Worm (Caenorhabditis elegans) whole organism, mixed stage, embryonic: Measurements from ENCODE around the gene str-66.
"Not testable (repeated sequence)": the region's sequence is repeated elsewhere in the genome, so short reads cannot be mapped to it uniquely, and the experiment has no call there.

Experiments
- M03D4.4 ChIP-seq: sonication (generic microtip); optimal IDR thresholded peaks from 2 replicates; lab custom pipeline; 2017; ENCODE audit warnings: mild to moderate bottlenecking, missing genetic modification characterization, missing compliant biosample characterization
- bed-3 ChIP-seq: fragments of 200-800 bp; sonication (Bioruptor generic); optimal IDR thresholded peaks from 3 replicates; lab custom pipeline; 2018; ENCODE audit warnings: mild to moderate bottlenecking, missing genetic modification characterization, moderate library complexity, missing compliant biosample characterization
- blmp-1 ChIP-seq: fragments of 150-350 bp; optimal IDR thresholded peaks from 2 replicates; lab custom pipeline; 2014; ENCODE audit warnings: missing biosample characterization, missing genetic modification characterization
- ceh-39 ChIP-seq: fragments of 150-350 bp; optimal IDR thresholded peaks from 2 replicates; lab custom pipeline; 2014; ENCODE audit warnings: missing biosample characterization, missing genetic modification characterization
- ceh-83 ChIP-seq: fragments of 200-800 bp; sonication (Bioruptor generic); optimal IDR thresholded peaks from 2 replicates; lab custom pipeline; 2018; ENCODE audit warnings: mild to moderate bottlenecking, missing genetic modification characterization, missing compliant biosample characterization
- drap-1 ChIP-seq: fragments of 200-800 bp; sonication (Bioruptor generic); optimal IDR thresholded peaks from 3 replicates; lab custom pipeline; 2018; ENCODE audit warnings: mild to moderate bottlenecking, missing genetic modification characterization, missing compliant biosample characterization
- elt-3 ChIP-seq: fragments of 150-350 bp; optimal IDR thresholded peaks from 2 replicates; lab custom pipeline; 2014; ENCODE audit warnings: missing biosample characterization, missing genetic modification characterization
- lsy-2 ChIP-seq: fragments of 150-350 bp; optimal IDR thresholded peaks from 2 replicates; lab custom pipeline; 2014; ENCODE audit warnings: missing biosample characterization, missing genetic modification characterization
- mab-5 ChIP-seq: fragments of 150-350 bp; optimal IDR thresholded peaks from 2 replicates; lab custom pipeline; 2014; ENCODE audit warnings: missing biosample characterization, missing genetic modification characterization
- mep-1 ChIP-seq: fragments of 150-350 bp; optimal IDR thresholded peaks from 2 replicates; lab custom pipeline; 2017; ENCODE audit warnings: missing biosample characterization, missing genetic modification reagents, missing genetic modification characterization, inconsistent platforms
- mls-2 ChIP-seq: sonication (generic microtip); optimal IDR thresholded peaks from 2 replicates; lab custom pipeline; 2016; ENCODE audit warnings: mild to moderate bottlenecking, missing genetic modification characterization, moderate library complexity, missing compliant biosample characterization
- nhr-28 ChIP-seq: fragments of 150-350 bp; optimal IDR thresholded peaks from 2 replicates; lab custom pipeline; 2014; ENCODE audit warnings: missing biosample characterization, missing genetic modification characterization
- pha-4 ChIP-seq: fragments of 150-350 bp; optimal IDR thresholded peaks from 2 replicates; lab custom pipeline; 2018; ENCODE audit warnings: missing biosample characterization, missing genetic modification reagents, missing genetic modification characterization
- sem-2 ChIP-seq: fragments of 200-800 bp; sonication (Bioruptor generic); optimal IDR thresholded peaks from 2 replicates; lab custom pipeline; 2018; ENCODE audit warnings: mild to moderate bottlenecking, missing genetic modification characterization, missing compliant biosample characterization
- sptf-1 ChIP-seq: sonication (generic microtip); optimal IDR thresholded peaks from 2 replicates; lab custom pipeline; 2017; ENCODE audit warnings: mild to moderate bottlenecking, missing genetic modification characterization, moderate library complexity, missing compliant biosample characterization
- tbx-8 ChIP-seq: fragments of 200-800 bp; sonication (Bioruptor generic); optimal IDR thresholded peaks from 2 replicates; lab custom pipeline; 2018; ENCODE audit warnings: mild to moderate bottlenecking, missing genetic modification characterization, moderate library complexity, missing compliant biosample characterization
- unc-120 ChIP-seq: sonication (generic microtip); optimal IDR thresholded peaks from 2 replicates; lab custom pipeline; 2017; ENCODE audit warnings: missing genetic modification characterization, missing compliant biosample characterization; ENCODE audit not compliant: poor library complexity, severe bottlenecking
- unc-39 ChIP-seq: fragments of 150-350 bp; optimal IDR thresholded peaks from 2 replicates; lab custom pipeline; 2014; ENCODE audit warnings: missing biosample characterization, missing genetic modification characterization
- unc-62 ChIP-seq: fragments of 150-350 bp; optimal IDR thresholded peaks from 2 replicates; lab custom pipeline; 2014; ENCODE audit warnings: missing biosample characterization, missing genetic modification reagents, missing genetic modification characterization
- zip-8 ChIP-seq: fragments of 150-350 bp; optimal IDR thresholded peaks from 2 replicates; lab custom pipeline; 2014; ENCODE audit warnings: missing biosample characterization, missing genetic modification characterization
- ztf-11 ChIP-seq: fragments of 150-350 bp; optimal IDR thresholded peaks from 2 replicates; lab custom pipeline; 2014; ENCODE audit warnings: missing biosample characterization, missing genetic modification characterization

Gene str-66

DNA sequence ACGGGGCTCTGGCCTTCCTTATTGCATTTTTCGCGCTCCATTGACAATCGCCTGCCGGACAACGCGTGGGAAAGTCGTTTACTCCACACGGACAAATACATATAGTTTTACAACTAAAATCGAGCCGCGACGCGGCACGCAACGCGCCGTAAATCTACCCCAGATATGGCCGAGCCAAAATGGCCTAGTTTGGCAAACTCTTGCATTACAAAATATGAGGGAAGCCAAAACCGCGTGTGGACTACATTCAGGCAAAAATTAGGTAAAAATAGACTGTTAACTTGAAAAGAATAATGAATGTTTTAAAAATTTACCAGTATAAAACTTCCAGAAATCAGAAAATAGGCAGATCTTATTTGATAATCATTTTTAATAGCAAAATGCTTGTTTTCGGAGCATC, 39.6 kb downstream of the str-66 start, which contains the start of gene srt-16:
Gene srt-16, minus strand, starts transcription at position 101 of the 400 bp plus-strand sequence.
- TF ChIP-seq sem-2 (GFP tag; lab: Kevin White, UChicago); nhr-28; tbx-8 (GFP tag; lab: Kevin White, UChicago): not testable (repeated sequence)

DNA sequence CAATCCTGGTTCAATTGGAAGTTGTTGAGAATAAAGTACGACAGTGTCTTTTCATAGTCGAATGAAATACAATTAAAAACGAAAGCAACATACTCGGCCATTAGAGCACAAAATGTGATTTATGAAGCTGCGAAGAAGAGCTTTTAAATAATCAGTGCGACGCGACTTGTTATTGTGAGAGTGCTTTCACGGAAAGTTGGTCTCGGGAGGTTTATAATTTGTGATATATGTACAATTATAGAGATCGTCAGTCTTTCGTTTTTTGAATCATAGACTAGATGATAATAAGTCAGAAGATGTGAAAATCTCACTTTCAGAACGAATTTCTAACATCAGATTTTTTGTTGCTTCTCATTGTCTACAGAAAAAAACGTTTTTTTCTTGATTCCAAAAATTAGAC, 42.0 kb downstream of the str-66 start, which contains the start of gene srt-15:
Gene srt-15, minus strand, starts transcription at position 101 of the 400 bp plus-strand sequence.
- TF ChIP-seq ceh-39 (tag; lab: Kevin White, UChicago) (no peak), drap-1 (GFP tag; lab: Kevin White, UChicago) (no peak), zip-8 (tag; lab: Kevin White, UChicago) (no peak), unc-39 (tag; lab: Kevin White, UChicago) (no peak), unc-62 (GFP tag; lab: Kevin White, UChicago) (no peak), elt-3 (tag; lab: Kevin White, UChicago) (no peak), M03D4.4 (tag; lab: Kevin White, UChicago) (no peak), pha-4 (tag; lab: Kevin White, UChicago) (no peak), blmp-1 (tag; lab: Kevin White, UChicago) (no peak), lsy-2 (tag; lab: Kevin White, UChicago) (no peak), sem-2 (GFP tag; lab: Kevin White, UChicago) (no peak), mab-5 (tag; lab: Kevin White, UChicago) (no peak)

DNA sequence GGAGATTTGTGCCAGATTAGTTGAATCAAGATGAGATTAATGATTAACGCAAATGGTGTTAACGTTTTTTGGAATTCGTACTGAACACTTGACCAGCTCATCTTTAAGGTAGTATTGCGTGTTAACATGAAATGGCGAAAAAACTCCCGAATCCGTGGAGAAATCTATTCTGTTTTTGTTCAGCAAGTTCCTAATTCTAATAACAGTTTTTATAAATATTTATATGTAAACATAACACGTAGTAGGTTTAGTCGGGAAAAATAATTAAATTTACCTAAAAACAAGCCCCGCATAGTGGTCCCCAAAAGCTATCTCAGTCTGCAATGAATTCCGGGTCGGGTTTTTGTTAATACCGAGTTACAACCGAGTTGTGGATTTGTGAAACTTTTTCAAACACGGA, 45.0 kb downstream of the str-66 start, which contains the start of gene str-244:
Gene str-244, minus strand, starts transcription at position 101 of the 400 bp plus-strand sequence.
- TF ChIP-seq unc-39 (tag; lab: Kevin White, UChicago) (no peak), elt-3 (tag; lab: Kevin White, UChicago) (no peak), mab-5 (tag; lab: Kevin White, UChicago) (no peak), blmp-1 (tag; lab: Kevin White, UChicago) (no peak), pha-4 (tag; lab: Kevin White, UChicago) (no peak), nhr-28 (no peak), mls-2 (no peak), sptf-1 (tag; lab: Kevin White, UChicago) (no peak), ztf-11 (tag; lab: Kevin White, UChicago) (no peak), bed-3 (GFP tag; lab: Kevin White, UChicago) (no peak), unc-120 (tag; lab: Kevin White, UChicago) (no peak)

DNA sequence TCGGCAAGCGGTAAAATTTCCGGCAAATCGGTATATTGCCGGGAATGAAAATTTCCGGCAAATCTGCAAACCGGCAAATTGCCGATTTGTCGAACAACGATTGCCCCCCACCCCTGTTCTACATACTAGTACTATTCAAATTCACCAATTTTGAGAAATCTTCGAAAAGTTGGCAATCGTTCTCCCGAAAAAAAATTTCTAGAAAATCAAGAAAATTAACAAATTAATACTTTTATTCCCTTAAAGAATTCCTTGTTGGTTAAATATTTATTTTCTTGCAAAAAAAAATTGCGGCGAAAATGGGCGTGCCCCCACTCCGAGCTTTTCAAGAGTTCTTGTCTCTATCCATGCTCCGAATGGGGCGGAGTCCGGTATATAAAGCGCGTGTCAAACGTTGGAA, 49.8 kb downstream of the str-66 start, which contains the start of gene C50H11.8:
Gene C50H11.8, plus strand, starts transcription at position 301 of the 400 bp plus-strand sequence.
- TF ChIP-seq ceh-83 (no peak), ztf-11 (tag; lab: Kevin White, UChicago) (no peak), zip-8 (tag; lab: Kevin White, UChicago) (no peak), unc-62 (GFP tag; lab: Kevin White, UChicago) (no peak), mep-1 (tag; lab: Kevin White, UChicago) (no peak), lsy-2 (tag; lab: Kevin White, UChicago) (no peak), mab-5 (tag; lab: Kevin White, UChicago) (no peak)
